Fruit fly (Drosophila melanogaster) whole organism, embryonic: ENCODE measurements around the gene Rai1.

Experiments used
- Atf-2 ChIP-seq: fragments of 200-800 bp; sonication (Bioruptor generic); optimal IDR thresholded peaks from 2 replicates; lab custom pipeline; 2016; ENCODE audit warnings: missing biosample characterization, missing genetic modification characterization
- B-H2 ChIP-seq: fragments of 200-800 bp; sonication (Bioruptor generic); optimal IDR thresholded peaks from 2 replicates; lab custom pipeline; 2018; ENCODE audit warnings: missing biosample characterization, mild to moderate bottlenecking, missing genetic modification characterization
- Bgb ChIP-seq: fragments of 200-800 bp; sonication (Bioruptor generic); IDR thresholded peaks from 2 replicates; pipeline ENCODE4 v1.3.6; 2022; ENCODE audit warnings: missing biosample characterization, missing genetic modification characterization; ENCODE audit not compliant: partially characterized antibody
- CG1024 ChIP-seq: fragments of 200-800 bp; sonication (Bioruptor generic); IDR thresholded peaks from 2 replicates; pipeline ENCODE4 v1.3.6; 2022; ENCODE audit warnings: missing biosample characterization, missing genetic modification characterization
- CG13296 ChIP-seq: fragments of 200-800 bp; sonication (Bioruptor generic); optimal IDR thresholded peaks from 3 replicates; lab custom pipeline; 2018; ENCODE audit warnings: missing biosample characterization, mild to moderate bottlenecking, missing genetic modification characterization
- CG14014 ChIP-seq: fragments of 200-800 bp; sonication (Bioruptor generic); IDR thresholded peaks from 2 replicates; pipeline ENCODE4 v1.3.6; 2022; ENCODE audit warnings: missing biosample characterization, missing genetic modification characterization
- CG16813 ChIP-seq: fragments of 200-800 bp; sonication (Bioruptor generic); IDR thresholded peaks from 3 replicates; pipeline ENCODE4 v1.3.6; 2022; ENCODE audit warnings: missing biosample characterization, missing genetic modification characterization; ENCODE audit not compliant: partially characterized antibody
- CG16863 ChIP-seq: fragments of 200-800 bp; sonication (Bioruptor generic); optimal IDR thresholded peaks from 3 replicates; lab custom pipeline; 2016; ENCODE audit warnings: missing biosample characterization, missing genetic modification characterization
- CG2120 ChIP-seq: fragments of 200-800 bp; sonication (Bioruptor generic); optimal IDR thresholded peaks from 3 replicates; lab custom pipeline; 2016; ENCODE audit warnings: missing biosample characterization, missing genetic modification characterization
- CG2678 ChIP-seq: fragments of 200-800 bp; sonication (Bioruptor generic); optimal IDR thresholded peaks from 3 replicates; lab custom pipeline; 2019; ENCODE audit warnings: missing biosample characterization, mild to moderate bottlenecking, missing genetic modification characterization, moderate library complexity
- CG2712 ChIP-seq: fragments of 200-800 bp; optimal IDR thresholded peaks from 3 replicates; lab custom pipeline; 2019; ENCODE audit warnings: missing biosample characterization, mild to moderate bottlenecking, missing genetic modification characterization, moderate library complexity
- CG30403 ChIP-seq: fragments of 200-800 bp; sonication (Bioruptor generic); optimal IDR thresholded peaks from 3 replicates; lab custom pipeline; 2016; ENCODE audit warnings: missing biosample characterization, missing genetic modification characterization
- CG30431 ChIP-seq: fragments of 200-800 bp; sonication (Bioruptor generic); optimal IDR thresholded peaks from 2 replicates; lab custom pipeline; 2017; ENCODE audit warnings: missing biosample characterization, missing genetic modification characterization
- CG3407 ChIP-seq: fragments of 200-800 bp; sonication (Bioruptor generic); optimal IDR thresholded peaks from 2 replicates; lab custom pipeline; 2018; ENCODE audit warnings: missing biosample characterization, mild to moderate bottlenecking, missing genetic modification characterization
- CG42726 ChIP-seq: fragments of 200-800 bp; sonication (Bioruptor generic); IDR thresholded peaks from 2 replicates; pipeline ENCODE4 v1.3.6; 2022; ENCODE audit warnings: missing biosample characterization, missing genetic modification characterization; ENCODE audit not compliant: partially characterized antibody
- CG4282 ChIP-seq: fragments of 200-800 bp; sonication (Bioruptor generic); optimal IDR thresholded peaks from 2 replicates; lab custom pipeline; 2016; ENCODE audit warnings: missing biosample characterization, missing genetic modification characterization
- CG43689 ChIP-seq: fragments of 200-800 bp; sonication (Bioruptor generic); IDR thresholded peaks from 2 replicates; pipeline ENCODE4 v1.3.6; 2022; ENCODE audit warnings: missing biosample characterization, missing genetic modification characterization
- CG4730 ChIP-seq: fragments of 200-800 bp; sonication (Bioruptor generic); IDR thresholded peaks from 2 replicates; pipeline ENCODE4 v1.3.6; 2022; ENCODE audit warnings: missing biosample characterization, missing genetic modification characterization
- CG6272 ChIP-seq: fragments of 200-800 bp; sonication (Bioruptor generic); IDR thresholded peaks from 2 replicates; pipeline ENCODE4 v1.3.6; 2022; ENCODE audit warnings: missing biosample characterization, missing genetic modification characterization
- CG7963 ChIP-seq: fragments of 200-800 bp; sonication (Bioruptor generic); IDR thresholded peaks from 3 replicates; pipeline ENCODE4 v1.3.6; 2022; ENCODE audit warnings: missing biosample characterization, missing genetic modification characterization; ENCODE audit not compliant: partially characterized antibody
- Dad ChIP-seq: fragments of 200-800 bp; sonication (Bioruptor generic); optimal IDR thresholded peaks from 3 replicates; lab custom pipeline; 2016; ENCODE audit warnings: missing biosample characterization, missing genetic modification characterization
- Doc3 ChIP-seq: fragments of 200-800 bp; sonication (Bioruptor generic); IDR thresholded peaks from 3 replicates; pipeline ENCODE4 v1.3.6; 2022; ENCODE audit warnings: missing biosample characterization, missing genetic modification characterization; ENCODE audit not compliant: partially characterized antibody
- HLHmδ ChIP-seq: fragments of 200-800 bp; sonication (Bioruptor generic); optimal IDR thresholded peaks from 2 replicates; lab custom pipeline; 2018; ENCODE audit warnings: missing biosample characterization, mild to moderate bottlenecking, missing genetic modification characterization, moderate library complexity
- HmgD ChIP-seq: fragments of 200-800 bp; sonication (Bioruptor generic); optimal IDR thresholded peaks from 3 replicates; lab custom pipeline; 2016; ENCODE audit warnings: missing biosample characterization, missing genetic modification characterization
- MESR4 ChIP-seq: fragments of 200-800 bp; sonication (Bioruptor generic); optimal IDR thresholded peaks from 2 replicates; lab custom pipeline; 2018; ENCODE audit warnings: missing biosample characterization, mild to moderate bottlenecking, missing genetic modification characterization, moderate library complexity
- Mes4 ChIP-seq: fragments of 200-800 bp; sonication (Bioruptor generic); optimal IDR thresholded peaks from 2 replicates; lab custom pipeline; 2016; ENCODE audit warnings: missing biosample characterization, missing genetic modification characterization
- Neu2 ChIP-seq: fragments of 200-800 bp; sonication (Bioruptor generic); optimal IDR thresholded peaks from 3 replicates; lab custom pipeline; 2016; ENCODE audit warnings: missing biosample characterization, missing genetic modification characterization, borderline replicate concordance
- Sox100B ChIP-seq: fragments of 200-800 bp; sonication (Bioruptor generic); optimal IDR thresholded peaks from 3 replicates; lab custom pipeline; 2018; ENCODE audit warnings: missing biosample characterization, mild to moderate bottlenecking, missing genetic modification characterization
- Stat92E ChIP-seq, 3 experiments: fragments of >200 bp in 2 of 3; fragments of 200-800 bp in 1 of 3; sonication (Bioruptor generic) in 1 of 3; optimal IDR thresholded peaks; 2 replicates each; lab custom pipeline; 2017 to 2019; ENCODE audit warnings: missing biosample characterization in 3 of 3, missing genetic modification characterization in 3 of 3, mild to moderate bottlenecking in 1 of 3, moderate library complexity in 1 of 3
- ac ChIP-seq: fragments of 200-800 bp; sonication (Bioruptor generic); optimal IDR thresholded peaks from 3 replicates; lab custom pipeline; 2017; ENCODE audit warnings: missing biosample characterization, mild to moderate bottlenecking, missing genetic modification characterization
- ase ChIP-seq: fragments of 200-800 bp; sonication (Bioruptor generic); IDR thresholded peaks from 3 replicates; pipeline ENCODE4 v1.3.6; 2022; ENCODE audit warnings: missing biosample characterization, missing genetic modification characterization
- bbx ChIP-seq: fragments of 200-800 bp; sonication (Bioruptor generic); IDR thresholded peaks from 2 replicates; pipeline ENCODE4 v1.3.6; 2022; ENCODE audit warnings: missing biosample characterization, missing genetic modification characterization; ENCODE audit not compliant: partially characterized antibody
- bcd ChIP-seq: fragments of 200-800 bp; sonication (Bioruptor generic); optimal IDR thresholded peaks from 2 replicates; lab custom pipeline; 2017; ENCODE audit warnings: missing biosample characterization, mild to moderate bottlenecking, missing genetic modification characterization
- cas ChIP-seq: fragments of 200-800 bp; sonication (Bioruptor generic); IDR thresholded peaks from 2 replicates; pipeline ENCODE4 v1.3.6; 2022; ENCODE audit warnings: missing biosample characterization, missing genetic modification characterization
- chif ChIP-seq, 2 experiments: fragments of 200-800 bp; sonication (Bioruptor generic); optimal IDR thresholded peaks; 3 replicates each; lab custom pipeline; 2016; ENCODE audit warnings: missing biosample characterization in 2 of 2, missing genetic modification characterization in 2 of 2
- corto ChIP-seq: fragments of 200-800 bp; sonication (Bioruptor generic); optimal IDR thresholded peaks from 2 replicates; lab custom pipeline; 2016; ENCODE audit warnings: missing biosample characterization, mild to moderate bottlenecking, missing genetic modification characterization, moderate library complexity
- cwo ChIP-seq: fragments of 200-800 bp; sonication (Bioruptor generic); optimal IDR thresholded peaks from 3 replicates; lab custom pipeline; 2017; ENCODE audit warnings: missing biosample characterization, missing genetic modification characterization, mild to moderate bottlenecking, moderate library complexity, missing genetic modification reagents
- eyg ChIP-seq: fragments of 200-800 bp; sonication (Bioruptor generic); optimal IDR thresholded peaks from 3 replicates; lab custom pipeline; 2016; ENCODE audit warnings: missing biosample characterization, missing genetic modification characterization
- ham ChIP-seq: fragments of 200-800 bp; sonication (Bioruptor generic); IDR thresholded peaks from 2 replicates; pipeline ENCODE4 v1.3.6; 2022; ENCODE audit warnings: missing biosample characterization, missing genetic modification characterization
- jing ChIP-seq: fragments of 200-800 bp; sonication (Bioruptor generic); optimal IDR thresholded peaks from 2 replicates; lab custom pipeline; 2018; ENCODE audit warnings: missing biosample characterization, mild to moderate bottlenecking, missing genetic modification characterization
- pita ChIP-seq: fragments of 200-800 bp; sonication (Bioruptor generic); optimal IDR thresholded peaks from 2 replicates; lab custom pipeline; 2017; ENCODE audit warnings: missing biosample characterization, mild to moderate bottlenecking, missing genetic modification characterization
- rib ChIP-seq: fragments of 200-800 bp; sonication (Bioruptor generic); IDR thresholded peaks from 2 replicates; pipeline ENCODE4 v1.3.6; 2022; ENCODE audit warnings: missing biosample characterization, missing genetic modification characterization
- scrt ChIP-seq: fragments of 200-800 bp; sonication (Bioruptor generic); optimal IDR thresholded peaks from 2 replicates; lab custom pipeline; 2018; ENCODE audit warnings: missing biosample characterization, mild to moderate bottlenecking, missing genetic modification characterization, moderate library complexity
- sens-2 ChIP-seq: fragments of 200-800 bp; sonication (Bioruptor generic); IDR thresholded peaks from 2 replicates; pipeline ENCODE4 v1.3.6; 2022; ENCODE audit warnings: missing biosample characterization, missing genetic modification characterization
- tna ChIP-seq: fragments of 200-800 bp; sonication (Bioruptor generic); IDR thresholded peaks from 2 replicates; pipeline ENCODE4 v1.3.6; 2022; ENCODE audit warnings: missing biosample characterization, missing genetic modification characterization; ENCODE audit not compliant: partially characterized antibody
- tup ChIP-seq: fragments of 200-800 bp; sonication (Bioruptor generic); optimal IDR thresholded peaks from 2 replicates; lab custom pipeline; 2016; ENCODE audit warnings: missing biosample characterization, mild to moderate bottlenecking, missing genetic modification characterization, moderate library complexity
- twi ChIP-seq: fragments of 200-800 bp; optimal IDR thresholded peaks from 2 replicates; lab custom pipeline; 2019; ENCODE audit warnings: missing biosample characterization, mild to moderate bottlenecking, missing genetic modification characterization, moderate library complexity
- wdn ChIP-seq: fragments of 200-800 bp; sonication (Bioruptor generic); IDR thresholded peaks from 2 replicates; pipeline ENCODE4 v1.3.6; 2022; ENCODE audit warnings: missing biosample characterization, missing genetic modification characterization

Gene Rai1

DNA sequence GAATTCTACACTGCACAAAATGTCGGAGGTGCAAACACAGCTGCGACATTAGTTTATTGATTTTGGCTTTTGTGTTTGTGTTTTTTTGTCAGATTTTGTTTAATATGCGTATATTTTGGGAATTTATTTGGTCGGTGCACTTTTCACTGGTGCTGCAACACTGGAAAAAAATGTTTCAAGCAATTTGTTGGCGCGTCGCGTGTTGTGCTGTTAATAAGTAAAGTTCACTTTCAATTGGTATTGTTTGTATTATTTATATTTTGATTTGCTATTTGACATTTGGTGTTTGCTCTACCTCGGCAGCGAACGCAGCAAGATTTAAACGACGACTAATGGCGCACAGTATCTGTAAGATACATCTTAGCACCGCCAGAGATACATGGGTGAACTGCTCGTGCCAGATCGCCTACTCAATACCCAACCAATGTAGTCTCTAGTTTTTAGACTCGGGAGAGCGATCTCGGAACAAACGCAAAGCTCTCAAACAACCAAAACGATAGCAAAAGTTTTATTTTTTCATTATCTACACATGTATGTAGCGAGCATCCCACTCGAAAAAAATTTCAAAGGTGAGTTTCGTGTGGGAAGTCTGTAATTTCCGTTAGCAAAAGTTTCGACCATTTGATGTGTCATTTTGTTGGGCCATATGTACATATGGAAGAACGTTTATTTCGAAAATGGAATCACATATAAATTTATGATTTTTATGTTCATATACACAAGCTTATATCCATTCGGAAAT lies 20.8 kb downstream of the Rai1 start (continued):
- TF ChIP-seq CG30431 (GFP tag; lab: Kevin White, UChicago) = no peak
- peak; percentile 47 to 58 for TF ChIP-seq chif (GFP tag; optimal IDR thresholded peaks at IDR 0.05; lab: Kevin White, UChicago)
- peak; percentile 48 for TF ChIP-seq bcd (GFP tag; lab: Kevin White, UChicago)
- TF ChIP-seq CG7963 (GFP tag; lab: Robert Waterston, UW) = no peak
- no peak for TF ChIP-seq CG42726
- 0 out of 2 replicates have a peak, but pooled peaks have one; percentile 15 for TF ChIP-seq cas
- 0 out of 2 replicates have a peak, but pooled peaks have one; percentile 35 for TF ChIP-seq wdn
- TF ChIP-seq CG13296 (GFP tag; lab: Kevin White, UChicago) = peak; percentile 5
- peak; percentile 43; the same call in 1 of the 2 replicates for TF ChIP-seq sens-2 (GFP tag; lab: Robert Waterston, UW)
- TF ChIP-seq MESR4 = no peak
- peak; percentile 58 for TF ChIP-seq CG2678 (tag; lab: Kevin White, UChicago)
- TF ChIP-seq CG1024 (GFP tag; lab: Robert Waterston, UW) = no peak
- TF ChIP-seq Stat92E (GFP tag; optimal IDR thresholded peaks at IDR 0.05; lab: Kevin White, UChicago) = no peak
- no peak for TF ChIP-seq twi (tag; lab: Kevin White, UChicago)
- peak; percentile 62 for TF ChIP-seq CG30403 (GFP tag; lab: Kevin White, UChicago)
- no peak for TF ChIP-seq Neu2 (GFP tag; lab: Kevin White, UChicago)
- TF ChIP-seq ac (GFP tag; lab: Kevin White, UChicago) = no peak
- no peak for TF ChIP-seq CG16813
- TF ChIP-seq scrt = no peak
- TF ChIP-seq CG16863 (GFP tag; lab: Kevin White, UChicago) = peak; percentile 53
- TF ChIP-seq eyg (GFP tag; lab: Kevin White, UChicago) = peak; percentile 38
- no peak for TF ChIP-seq bbx (GFP tag; lab: Robert Waterston, UW)
- peak; percentile 30; the same call in 1 of the 3 replicates for TF ChIP-seq ase
- TF ChIP-seq Bgb = no peak
- peak; percentile 36 for TF ChIP-seq Mes4
- no peak for TF ChIP-seq HLHmδ (GFP tag; lab: Kevin White, UChicago)
- peak; percentile 60 for TF ChIP-seq Atf-2
- TF ChIP-seq CG6272 (GFP tag; lab: Robert Waterston, UW) = no peak
- TF ChIP-seq ham (GFP tag; lab: Robert Waterston, UW) = no peak
- no peak for TF ChIP-seq HmgD (GFP tag; lab: Kevin White, UChicago)
- no peak for TF ChIP-seq pita (GFP tag; lab: Kevin White, UChicago)
- TF ChIP-seq CG4730 (GFP tag; lab: Robert Waterston, UW) = peak; percentile 52; the same call in 1 of the 2 replicates
- TF ChIP-seq CG2120 (GFP tag; lab: Kevin White, UChicago) = peak; percentile 60
- no peak for TF ChIP-seq tup (GFP tag; lab: Kevin White, UChicago)
- peak; percentile 50 for TF ChIP-seq Sox100B
- peak; percentile 44 for TF ChIP-seq cwo (GFP tag; lab: Kevin White, UChicago)
- TF ChIP-seq CG2712 (tag; lab: Kevin White, UChicago) = peak; percentile 46
- TF ChIP-seq corto (GFP tag; lab: Kevin White, UChicago) = no peak
- TF ChIP-seq jing (GFP tag; lab: Kevin White, UChicago) = no peak
- TF ChIP-seq CG3407 (GFP tag; lab: Kevin White, UChicago) = no peak
- TF ChIP-seq CG4282 (GFP tag; lab: Kevin White, UChicago) = no peak
- TF ChIP-seq Dad (GFP tag; lab: Kevin White, UChicago) = no peak
- TF ChIP-seq B-H2 (GFP tag; lab: Kevin White, UChicago) = no peak
- 0 out of 2 replicates have a peak, but pooled peaks have one; percentile 32 for TF ChIP-seq CG14014 (GFP tag; lab: Robert Waterston, UW)
- TF ChIP-seq Doc3 (GFP tag; lab: Robert Waterston, UW) = no peak
- TF ChIP-seq rib = no peak
- TF ChIP-seq tna (GFP tag; lab: Robert Waterston, UW) = no peak
- TF ChIP-seq CG43689 (GFP tag; lab: Robert Waterston, UW) = no peak
